Fruit fly (Drosophila melanogaster): Measurements from ENCODE around the gene dpr19.

dpr19 gene

DNA sequence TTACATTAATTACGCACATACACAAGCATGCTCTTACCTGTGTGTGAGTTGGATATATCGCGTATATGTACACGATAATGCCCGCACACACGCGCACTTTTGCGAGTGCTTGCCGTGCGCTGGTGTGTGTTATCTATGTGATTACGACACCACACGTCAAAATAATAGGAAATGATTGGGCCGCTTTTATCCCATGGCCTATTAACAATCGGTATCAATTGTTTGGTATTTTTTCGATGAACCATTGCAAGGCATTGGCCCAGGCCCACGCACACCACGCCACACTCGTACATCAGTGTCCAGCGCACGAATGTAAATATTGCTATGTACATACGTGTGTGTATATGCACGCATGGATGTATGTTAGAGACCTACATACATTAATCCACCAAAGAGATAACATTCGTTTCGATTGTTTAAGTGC is 41.1 kb upstream of the dpr19 start (continued):
- no peak for TF ChIP-seq Mes4 (GFP tag; optimal IDR thresholded peaks at IDR 0.05)
- no peak for TF ChIP-seq inv (GFP tag; IDR thresholded peaks at IDR 0.05; ENCODE audit: partially characterized antibody)
- no peak for TF ChIP-seq gt (GFP tag; IDR thresholded peaks at IDR 0.05)
- peak; percentile 48; the same call in 1 of the 2 replicates for TF ChIP-seq tna (GFP tag; IDR thresholded peaks at IDR 0.05; ENCODE audit: partially characterized antibody)
- TF ChIP-seq CG6272 (GFP tag; IDR thresholded peaks at IDR 0.05): no peak
- TF ChIP-seq zen (tag; optimal IDR thresholded peaks at IDR 0.05): peak; percentile 29
- no peak for TF ChIP-seq CG32772 (GFP tag; IDR thresholded peaks at IDR 0.05)
- no peak for TF ChIP-seq cad (GFP tag; optimal IDR thresholded peaks at IDR 0.05)
- TF ChIP-seq kah (GFP tag; optimal IDR thresholded peaks at IDR 0.05): peak; percentile 76
- no peak for TF ChIP-seq CG8765 (GFP tag; IDR thresholded peaks at IDR 0.05)
- TF ChIP-seq Mad (GFP tag; optimal IDR thresholded peaks at IDR 0.05): no peak
- no peak for TF ChIP-seq Jarid2 (GFP tag; optimal IDR thresholded peaks at IDR 0.05)
- TF ChIP-seq NFAT (GFP tag; IDR thresholded peaks at IDR 0.05): peak; percentile 70; the same call in 1 of the 2 replicates
- peak; percentile 32 for TF ChIP-seq CG4854 (GFP tag; optimal IDR thresholded peaks at IDR 0.05)
- peak; percentile 74 for TF ChIP-seq Nf-YC (tag; optimal IDR thresholded peaks at IDR 0.05)
- TF ChIP-seq Hsf (GFP tag; optimal IDR thresholded peaks at IDR 0.05): peak; percentile 44
- TF ChIP-seq eve (GFP tag; optimal IDR thresholded peaks at IDR 0.05): peak in 1 of 2 experiments; percentile 95
- TF ChIP-seq seq (GFP tag; IDR thresholded peaks at IDR 0.05): no peak
- peak in 1 of 2 experiments; percentile 51 for TF ChIP-seq Hr78 (GFP tag; optimal IDR thresholded peaks at IDR 0.05)
- 0 out of 2 replicates have a peak, but pooled peaks have one; percentile 24 for TF ChIP-seq Taf1 (GFP tag; IDR thresholded peaks at IDR 0.05)
- TF ChIP-seq CG15601 (tag; optimal IDR thresholded peaks at IDR 0.05): peak; percentile 77
- TF ChIP-seq danr (GFP tag; IDR thresholded peaks at IDR 0.05): no peak
- TF ChIP-seq CG18011 (GFP tag; optimal IDR thresholded peaks at IDR 0.05): peak; percentile 34
- TF ChIP-seq Med (GFP tag): peak; percentile 93
- no peak for TF ChIP-seq Dfd (GFP tag; optimal IDR thresholded peaks at IDR 0.05)
- TF ChIP-seq Lhr (GFP tag; optimal IDR thresholded peaks at IDR 0.05): peak; percentile 24
- TF ChIP-seq CG12104 (GFP tag; optimal IDR thresholded peaks at IDR 0.05): no peak
- TF ChIP-seq pfk (GFP tag; optimal IDR thresholded peaks at IDR 0.05): peak; percentile 78
- TF ChIP-seq BtbVII (GFP tag; optimal IDR thresholded peaks at IDR 0.05): peak; percentile 71
- TF ChIP-seq stwl (tag; optimal IDR thresholded peaks at IDR 0.05): peak; percentile 65
- TF ChIP-seq Xbp1 (GFP tag; optimal IDR thresholded peaks at IDR 0.05): peak; percentile 44
- no peak for TF ChIP-seq crol (GFP tag; IDR thresholded peaks at IDR 0.05)
- TF ChIP-seq mam (GFP tag; optimal IDR thresholded peaks at IDR 0.05): peak; percentile 50
- peak; percentile 16; the same call in 1 of the 2 replicates for TF ChIP-seq Adf1 (GFP tag; IDR thresholded peaks at IDR 0.05)
- peak; percentile 89 for TF ChIP-seq CrebB (tag; optimal IDR thresholded peaks at IDR 0.05)
- TF ChIP-seq H15 (GFP tag; IDR thresholded peaks at IDR 0.05): no peak
- TF ChIP-seq pita (GFP tag; optimal IDR thresholded peaks at IDR 0.05): no peak
- TF ChIP-seq E2f1 (GFP tag; IDR thresholded peaks at IDR 0.05): no peak
- no peak for TF ChIP-seq CG10462 (GFP tag; optimal IDR thresholded peaks at IDR 0.05)
- peak; percentile 76; the same call in 1 of the 2 replicates for TF ChIP-seq CG32532 (GFP tag; IDR thresholded peaks at IDR 0.05)
- TF ChIP-seq br (optimal IDR thresholded peaks at IDR 0.05): no peak
- TF ChIP-seq CG10366 (GFP tag; IDR thresholded peaks at IDR 0.05): no peak
- peak; percentile 36 for TF ChIP-seq CG4424 (GFP tag; optimal IDR thresholded peaks at IDR 0.05)
- no peak for TF ChIP-seq CG4282 (GFP tag; optimal IDR thresholded peaks at IDR 0.05)
- TF ChIP-seq Poxn (GFP tag; IDR thresholded peaks at IDR 0.05): no peak
- no peak for TF ChIP-seq CG11456 (GFP tag; IDR thresholded peaks at IDR 0.05)
- no peak for TF ChIP-seq corto (GFP tag; optimal IDR thresholded peaks at IDR 0.05)
- peak; percentile 72 for TF ChIP-seq CG17568 (GFP tag; optimal IDR thresholded peaks at IDR 0.05)
- peak; percentile 75 for TF ChIP-seq Vsx1 (GFP tag; optimal IDR thresholded peaks at IDR 0.05)
- TF ChIP-seq al (GFP tag; IDR thresholded peaks at IDR 0.05): no peak
- TF ChIP-seq trh (GFP tag; optimal IDR thresholded peaks at IDR 0.05): no peak
- no peak for TF ChIP-seq Optix (GFP tag; IDR thresholded peaks at IDR 0.05)
